Fruit fly (Drosophila melanogaster) whole organism, pupa: Measurements from ENCODE around the gene eIF1.

Experiments
- CG15710 ChIP-seq: fragments of 200-800 bp; sonication (Bioruptor generic); optimal IDR thresholded peaks from 2 replicates; lab custom pipeline; 2018; ENCODE audit warnings: missing biosample characterization, mild to moderate bottlenecking, missing genetic modification characterization, moderate library complexity
- CG17806 ChIP-seq: fragments of 200-800 bp; sonication (Bioruptor generic); optimal IDR thresholded peaks from 2 replicates; lab custom pipeline; 2018; ENCODE audit warnings: missing biosample characterization, mild to moderate bottlenecking, missing genetic modification characterization, moderate library complexity
- CG34367 ChIP-seq: fragments of 200-800 bp; sonication (Bioruptor generic); optimal IDR thresholded peaks from 2 replicates; lab custom pipeline; 2018; ENCODE audit warnings: missing biosample characterization, mild to moderate bottlenecking, missing genetic modification characterization
- CG4496 ChIP-seq: fragments of 200-800 bp; sonication (Bioruptor generic); IDR thresholded peaks from 3 replicates; pipeline ENCODE4 v1.3.6; 2022; ENCODE audit warnings: missing biosample characterization, missing genetic modification characterization
- CG8159 ChIP-seq: fragments of 200-800 bp; sonication (Bioruptor generic); optimal IDR thresholded peaks from 3 replicates; lab custom pipeline; 2018; ENCODE audit warnings: missing biosample characterization, mild to moderate bottlenecking, missing genetic modification characterization, moderate library complexity
- CG8301 ChIP-seq: fragments of 200-800 bp; sonication (Bioruptor generic); optimal IDR thresholded peaks from 2 replicates; lab custom pipeline; 2018; ENCODE audit warnings: missing biosample characterization, mild to moderate bottlenecking, missing genetic modification characterization
- CG9948 ChIP-seq: fragments of 200-800 bp; sonication (Bioruptor generic); optimal IDR thresholded peaks from 2 replicates; lab custom pipeline; 2018; ENCODE audit warnings: missing biosample characterization, mild to moderate bottlenecking, missing genetic modification characterization, moderate library complexity
- D1 ChIP-seq: fragments of 200-800 bp; sonication (Bioruptor generic); optimal IDR thresholded peaks from 2 replicates; lab custom pipeline; 2018; ENCODE audit warnings: missing biosample characterization, mild to moderate bottlenecking, missing genetic modification characterization, moderate library complexity
- Pif1A ChIP-seq: fragments of 200-800 bp; sonication (Bioruptor generic); optimal IDR thresholded peaks from 3 replicates; lab custom pipeline; 2016; ENCODE audit warnings: missing biosample characterization, missing genetic modification characterization
- Pif1B ChIP-seq: fragments of 200-800 bp; sonication (Bioruptor generic); optimal IDR thresholded peaks from 3 replicates; lab custom pipeline; 2016; ENCODE audit warnings: missing biosample characterization, missing genetic modification characterization
- Snoo ChIP-seq: fragments of 200-800 bp; sonication (Bioruptor generic); optimal IDR thresholded peaks from 3 replicates; lab custom pipeline; 2017; ENCODE audit warnings: missing biosample characterization, mild to moderate bottlenecking, missing genetic modification characterization, inconsistent platforms
- gl ChIP-seq: fragments of 200-800 bp; sonication (Bioruptor generic); optimal IDR thresholded peaks from 2 replicates; lab custom pipeline; 2018; ENCODE audit warnings: missing biosample characterization, mild to moderate bottlenecking, missing genetic modification characterization

- TF ChIP-seq CG9948 (peak; percentile 85), CG4496 (peak; percentile 77), CG34367 (tag; lab: Kevin White, UChicago) (peak; percentile 92), D1 (tag; lab: Kevin White, UChicago) (peak; percentile 43), CG15710 (tag; lab: Kevin White, UChicago) (peak; percentile 96), Pif1A (GFP tag; lab: Kevin White, UChicago) (peak; percentile 82), CG8159 (tag; lab: Kevin White, UChicago) (peak; percentile 92), Snoo (tag; lab: Kevin White, UChicago) (peak; percentile 97), CG8301 (tag; lab: Kevin White, UChicago) (peak; percentile 56), CG17806 (tag; lab: Kevin White, UChicago) (peak; percentile 88), Pif1B (peak; percentile 76), gl (tag; lab: Kevin White, UChicago) (peak; percentile 90)
These were observed 24.3 kb downstream of the eIF1 start, which contains the start of gene CG43389 for dm6 chr3L:3247130-3248065.
